Worm (Caenorhabditis elegans) whole organism, early embryonic: ENCODE data around the gene C32H11.4.

Experiments
- B0310.2 ChIP-seq: sonication (generic microtip); optimal IDR thresholded peaks from 2 replicates; lab custom pipeline; 2016; ENCODE audit warnings: mild to moderate bottlenecking, missing genetic modification characterization, missing compliant biosample characterization
- aly-1 ChIP-seq: sonication (generic microtip); optimal IDR thresholded peaks from 2 replicates; lab custom pipeline; 2016; ENCODE audit warnings: missing genetic modification characterization, missing compliant biosample characterization
- ceh-13 ChIP-seq: fragments of 200-800 bp; sonication (Bioruptor generic); optimal IDR thresholded peaks from 2 replicates; lab custom pipeline; 2018; ENCODE audit warnings: mild to moderate bottlenecking, missing genetic modification characterization, missing compliant biosample characterization
- hmg-4 ChIP-seq: fragments of 200-800 bp; sonication (Bioruptor generic); optimal IDR thresholded peaks from 2 replicates; lab custom pipeline; 2018; ENCODE audit warnings: mild to moderate bottlenecking, missing genetic modification characterization, missing compliant biosample characterization
- hnd-1 ChIP-seq: sonication (generic microtip); optimal IDR thresholded peaks from 2 replicates; lab custom pipeline; 2016; ENCODE audit warnings: missing genetic modification characterization, missing compliant biosample characterization

DNA sequence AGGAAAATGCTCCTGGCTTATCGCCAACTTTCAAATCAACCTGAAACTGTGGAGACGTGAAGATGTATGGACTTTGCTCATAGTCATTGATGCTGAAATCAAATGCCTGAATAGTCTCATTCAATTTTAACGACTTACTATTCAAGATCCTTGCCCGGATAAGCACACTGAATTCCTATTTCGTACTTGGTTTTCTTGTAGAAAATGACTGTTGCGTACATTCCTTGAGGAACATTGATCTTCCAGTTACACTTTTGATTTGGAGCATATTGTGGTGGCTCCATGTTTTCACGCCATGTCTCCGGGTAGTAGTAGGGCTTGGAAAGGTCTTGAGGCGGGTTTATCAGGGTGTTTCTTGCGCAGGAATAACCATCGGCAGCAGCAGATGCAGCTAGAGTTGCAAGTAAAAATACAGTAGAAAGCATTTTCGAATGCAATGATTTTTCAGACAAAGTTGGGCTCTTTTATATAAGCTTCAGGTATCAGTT, 6.5 kb upstream of the C32H11.4 start, which contains the start of gene irg-6:
- TF ChIP-seq hmg-4 (no peak), B0310.2 (tag; lab: Kevin White, UChicago) (no peak), ceh-13 (GFP tag; lab: Kevin White, UChicago) (no peak), aly-1 (no peak), hnd-1 (tag; lab: Kevin White, UChicago) (no peak)
